Fruit fly (Drosophila melanogaster): ENCODE data around the gene CG31673.

CG31673 gene

DNA sequence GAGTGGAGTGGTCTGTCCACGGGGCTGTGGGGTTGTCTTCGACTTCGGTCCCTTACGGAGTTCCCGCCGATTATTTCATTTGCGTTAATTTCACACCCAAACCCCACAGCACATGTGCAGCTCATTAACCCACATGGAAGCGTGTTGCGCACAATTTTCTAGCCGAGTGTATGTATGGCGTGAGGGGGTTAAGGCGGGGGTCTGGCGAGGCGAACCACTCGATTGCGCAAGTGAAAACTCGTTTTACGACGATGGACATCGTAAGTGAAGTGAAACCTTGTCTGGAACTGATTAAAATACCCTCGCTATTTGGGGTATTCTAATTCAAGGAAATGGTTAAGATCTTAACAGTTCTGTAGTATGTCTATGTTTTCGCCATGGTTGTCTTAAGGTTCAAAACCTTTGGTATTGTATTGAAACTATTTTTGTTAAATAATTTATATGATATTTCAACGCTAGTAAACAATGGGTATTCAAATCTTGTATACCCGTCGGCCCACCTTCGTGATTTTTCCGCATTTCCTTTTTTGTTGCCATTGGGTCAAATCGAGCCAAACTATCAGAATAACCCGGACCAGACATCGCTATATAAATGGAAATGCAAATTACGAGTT is 18.3 kb upstream of the CG31673 start (continued):
- TF ChIP-seq Optix (GFP tag; IDR thresholded peaks at IDR 0.05) (no peak; the same call in 2 of the 3 replicates), tap (tag; optimal IDR thresholded peaks at IDR 0.05) (peak; percentile 68), HLH54F (GFP tag; optimal IDR thresholded peaks at IDR 0.05) (no peak), CG1647 (GFP tag; optimal IDR thresholded peaks at IDR 0.05) (no peak), CG31388 (GFP tag; optimal IDR thresholded peaks at IDR 0.05) (no peak), oc (tag; optimal IDR thresholded peaks at IDR 0.05) (peak; percentile 6), z (GFP tag; IDR thresholded peaks at IDR 0.05) (no peak), insv (GFP tag; optimal IDR thresholded peaks at IDR 0.05) (no peak), CG6272 (GFP tag; IDR thresholded peaks at IDR 0.05) (no peak), Bteb2 (GFP tag; optimal IDR thresholded peaks at IDR 0.05) (no peak), slbo (GFP tag; IDR thresholded peaks at IDR 0.05) (no peak), Oaz (GFP tag; IDR thresholded peaks at IDR 0.05) (peak; percentile 48), Asciz (GFP tag; optimal IDR thresholded peaks at IDR 0.05) (peak; percentile 66), knrl (GFP tag; IDR thresholded peaks at IDR 0.05; ENCODE audit: partially characterized antibody) (no peak), ac (GFP tag; optimal IDR thresholded peaks at IDR 0.05) (no peak), Ptx1 (GFP tag; IDR thresholded peaks at IDR 0.05) (peak; percentile 72), CTCF (GFP tag; optimal IDR thresholded peaks at IDR 0.05) (no peak), CG33213 (GFP tag; optimal IDR thresholded peaks at IDR 0.05) (no peak), CG1602 (GFP tag; optimal IDR thresholded peaks at IDR 0.05) (peak; percentile 21), btn (GFP tag; optimal IDR thresholded peaks at IDR 0.05) (no peak), hbn (GFP tag; IDR thresholded peaks at IDR 0.05; ENCODE audit: partially characterized antibody) (no peak), CG17802 (tag; optimal IDR thresholded peaks at IDR 0.05) (no peak), stc (GFP tag; IDR thresholded peaks at IDR 0.05) (0 out of 2 replicates have a peak, but pooled peaks have one; percentile 30), CG30431 (GFP tag; optimal IDR thresholded peaks at IDR 0.05) (no peak), CG13624 (GFP tag; optimal IDR thresholded peaks at IDR 0.05) (peak; percentile 2), Dip3 (GFP tag; optimal IDR thresholded peaks at IDR 0.05) (no peak), ara (GFP tag; IDR thresholded peaks at IDR 0.05) (no peak; the same call in 1 of the 2 replicates), dimm (GFP tag; IDR thresholded peaks at IDR 0.05) (peak; percentile 31; the same call in 1 of the 2 replicates), Fer3 (tag; optimal IDR thresholded peaks at IDR 0.05) (peak; percentile 41), BtbVII (GFP tag; optimal IDR thresholded peaks at IDR 0.05) (peak; percentile 46), dan (GFP tag; IDR thresholded peaks at IDR 0.05) (no peak), CG1233 (GFP tag; optimal IDR thresholded peaks at IDR 0.05) (no peak), NFAT (GFP tag; IDR thresholded peaks at IDR 0.05) (no peak), so (GFP tag; IDR thresholded peaks at IDR 0.05) (peak; percentile 64; the same call in 2 of the 3 replicates), emc (GFP tag; optimal IDR thresholded peaks at IDR 0.05) (no peak), pros (GFP tag; optimal IDR thresholded peaks at IDR 0.05) (no peak), CG31365 (tag; optimal IDR thresholded peaks at IDR 0.05) (no peak), Doc2 (GFP tag; IDR thresholded peaks at IDR 0.05) (no peak), Fer1 (GFP tag; optimal IDR thresholded peaks at IDR 0.05) (peak; percentile 61), Blimp-1 (GFP tag; optimal IDR thresholded peaks at IDR 0.05) (peak; percentile 68), chm (GFP tag; IDR thresholded peaks at IDR 0.05) (no peak), bbx (GFP tag; IDR thresholded peaks at IDR 0.05; ENCODE audit: partially characterized antibody) (no peak), ind (GFP tag; optimal IDR thresholded peaks at IDR 0.05) (peak; percentile 21), disco-r (GFP tag; optimal IDR thresholded peaks at IDR 0.05) (no peak), Lpt (GFP tag; optimal IDR thresholded peaks at IDR 0.05) (no peak), lov (optimal IDR thresholded peaks at IDR 0.05) (no peak), lov (GFP tag; IDR thresholded peaks at IDR 0.05) (no peak; the same call in 2 of the 3 replicates), CG16813 (GFP tag; IDR thresholded peaks at IDR 0.05; ENCODE audit: partially characterized antibody) (no peak), CG4360 (GFP tag; IDR thresholded peaks at IDR 0.05) (no peak), jumu (GFP tag; optimal IDR thresholded peaks at IDR 0.05) (no peak), Spps (tag; optimal IDR thresholded peaks at IDR 0.05) (no peak), CG32772 (GFP tag; IDR thresholded peaks at IDR 0.05) (no peak; the same call in none of the 2 replicates)

Measured in whole organism, embryonic.